Worm (Caenorhabditis elegans): ENCODE data around the gene K02E10.4.

The K02E10.4 gene

ce11 chrX:2527877-2528276, 44.8 kb downstream of the K02E10.4 start:
- TF ChIP-seq ceh-31 (tag; optimal IDR thresholded peaks at IDR 0.05): peak; percentile 7
- TF ChIP-seq ceh-45 (GFP tag; IDR thresholded peaks at IDR 0.05): peak; percentile 29; the same call in 1 of the 2 replicates
- no peak for TF ChIP-seq pha-2 (tag; optimal IDR thresholded peaks at IDR 0.05)
- peak; percentile 18 for TF ChIP-seq ceh-18 (tag; optimal IDR thresholded peaks at IDR 0.05)
- TF ChIP-seq tbx-7 (tag; optimal IDR thresholded peaks at IDR 0.05): no peak
- no peak for TF ChIP-seq sox-4 (tag; optimal IDR thresholded peaks at IDR 0.05)
- TF ChIP-seq npax-4 (tag; optimal IDR thresholded peaks at IDR 0.05): no peak
- TF ChIP-seq ceh-6 (GFP tag; optimal IDR thresholded peaks at IDR 0.05): peak; percentile 10
- peak; percentile 12 for TF ChIP-seq ceh-14 (tag; optimal IDR thresholded peaks at IDR 0.05)
- TF ChIP-seq syd-9 (tag; optimal IDR thresholded peaks at IDR 0.05): peak; percentile 11

ce11 chrX:2531276-2531675, 48.2 kb downstream of the K02E10.4 start:
- no peak for TF ChIP-seq ceh-45 (GFP tag; IDR thresholded peaks at IDR 0.05)

- TF ChIP-seq che-1 (tag; optimal IDR thresholded peaks at IDR 0.05) (no peak), unc-86 (tag; optimal IDR thresholded peaks at IDR 0.05) (no peak), T23F11.4 (GFP tag; optimal IDR thresholded peaks at IDR 0.05) (no peak), nhr-11 (tag; optimal IDR thresholded peaks at IDR 0.05) (no peak), K09A11.1 (tag; optimal IDR thresholded peaks at IDR 0.05; ENCODE audit: insufficient read depth) (no peak), sdc-2 (tag; optimal IDR thresholded peaks at IDR 0.05) (no peak), pat-9 (tag; optimal IDR thresholded peaks at IDR 0.05) (no peak), zip-5 (tag; optimal IDR thresholded peaks at IDR 0.05) (no peak), hlh-8 (tag; optimal IDR thresholded peaks at IDR 0.05) (no peak), lim-6 (tag; optimal IDR thresholded peaks at IDR 0.05) (no peak), ama-1 (optimal IDR thresholded peaks at IDR 0.05) (no peak), hlh-13 (GFP tag; optimal IDR thresholded peaks at IDR 0.05) (no peak), pax-1 (tag; optimal IDR thresholded peaks at IDR 0.05) (no peak), unc-42 (tag; optimal IDR thresholded peaks at IDR 0.05) (no peak), ceh-2 (tag; optimal IDR thresholded peaks at IDR 0.05) (no peak), ahr-1 (tag; optimal IDR thresholded peaks at IDR 0.05) (no peak), ceh-22 (tag; optimal IDR thresholded peaks at IDR 0.05) (no peak), unc-3 (GFP tag; conservative IDR thresholded peaks at IDR 0.05) (no peak), unc-3 (tag; optimal IDR thresholded peaks at IDR 0.05) (no peak), ceh-45 (GFP tag; IDR thresholded peaks at IDR 0.05) (no peak), ztf-16 (tag; optimal IDR thresholded peaks at IDR 0.05) (no peak)
These were observed 49.3 kb downstream of the K02E10.4 start, which contains the start of gene tbc-12 for ce11 chrX:2532357-2532756. TSS of gene tbc-12 (minus strand) at chrX:2532457.

ce11 chrX:2536246-2536772, 53.2 kb downstream of the K02E10.4 start:
- TF ChIP-seq lim-6 (tag; optimal IDR thresholded peaks at IDR 0.05): no peak
- no peak; the same call in 1 of the 2 replicates for TF ChIP-seq sox-2 (GFP tag; IDR thresholded peaks at IDR 0.05)
- no peak for TF ChIP-seq unc-3 (GFP tag; conservative IDR thresholded peaks at IDR 0.05)
- TF ChIP-seq unc-3 (tag; optimal IDR thresholded peaks at IDR 0.05): no peak
- peak; percentile 71 for TF ChIP-seq ceh-22 (tag; optimal IDR thresholded peaks at IDR 0.05)
- TF ChIP-seq ztf-16 (tag; optimal IDR thresholded peaks at IDR 0.05): peak; percentile 40
- TF ChIP-seq ceh-9 (tag; optimal IDR thresholded peaks at IDR 0.05): no peak
- TF ChIP-seq K09A11.1 (tag; optimal IDR thresholded peaks at IDR 0.05; ENCODE audit: insufficient read depth): peak; percentile 19
- no peak for TF ChIP-seq K02D7.2 (tag; optimal IDR thresholded peaks at IDR 0.05)
- peak; percentile 58 for TF ChIP-seq ceh-14 (tag; optimal IDR thresholded peaks at IDR 0.05)
- peak; percentile 89 for TF ChIP-seq tbx-2 (tag; optimal IDR thresholded peaks at IDR 0.05)
- TF ChIP-seq ceh-19 (GFP tag; optimal IDR thresholded peaks at IDR 0.05): peak; percentile 75
- peak; percentile 87 for TF ChIP-seq F13H6.1 (tag; optimal IDR thresholded peaks at IDR 0.05)
- peak; percentile 38 for TF ChIP-seq pha-2 (tag; optimal IDR thresholded peaks at IDR 0.05)
- no peak for TF ChIP-seq hlh-13 (GFP tag; optimal IDR thresholded peaks at IDR 0.05)
- peak; percentile 34 for TF ChIP-seq T23F11.4 (GFP tag; optimal IDR thresholded peaks at IDR 0.05)
- no peak for TF ChIP-seq ahr-1 (tag; optimal IDR thresholded peaks at IDR 0.05)
- TF ChIP-seq pag-3 (tag; optimal IDR thresholded peaks at IDR 0.05; ENCODE audit: borderline replicate concordance): no peak
- peak; percentile 71 for TF ChIP-seq hlh-30 (tag; optimal IDR thresholded peaks at IDR 0.05; ENCODE audit: insufficient read depth)
- peak; percentile 87 for TF ChIP-seq ceh-34 (tag; optimal IDR thresholded peaks at IDR 0.05)
- no peak for TF ChIP-seq che-1 (tag; optimal IDR thresholded peaks at IDR 0.05)
- no peak for TF ChIP-seq pha-4 (tag; optimal IDR thresholded peaks at IDR 0.05)
- peak; percentile 48 for TF ChIP-seq C08G9.2 (tag; optimal IDR thresholded peaks at IDR 0.05)
- no peak for TF ChIP-seq zip-5 (tag; optimal IDR thresholded peaks at IDR 0.05)
- no peak for TF ChIP-seq sox-4 (tag; optimal IDR thresholded peaks at IDR 0.05)
- no peak for TF ChIP-seq hlh-8 (tag; optimal IDR thresholded peaks at IDR 0.05)
- TF ChIP-seq ceh-45 (GFP tag; IDR thresholded peaks at IDR 0.05): no peak
- no peak for TF ChIP-seq dmd-4 (tag; optimal IDR thresholded peaks at IDR 0.05; ENCODE audit: borderline replicate concordance)
- TF ChIP-seq dve-1 (tag; optimal IDR thresholded peaks at IDR 0.05): peak; percentile 67
- TF ChIP-seq ceh-24 (tag; optimal IDR thresholded peaks at IDR 0.05): no peak
- TF ChIP-seq ceh-30 (tag; optimal IDR thresholded peaks at IDR 0.05): no peak
- TF ChIP-seq ceh-2 (tag; optimal IDR thresholded peaks at IDR 0.05): peak; percentile 50

All from whole organism, late embryonic.